Fruit fly (Drosophila melanogaster) whole organism, embryonic: ENCODE measurements around the gene Scgalpha.

Experiments
- Abd-B ChIP-seq: fragments of 200-800 bp; sonication (Bioruptor generic); optimal IDR thresholded peaks from 2 replicates; lab custom pipeline; 2018; ENCODE audit warnings: missing biosample characterization, mild to moderate bottlenecking, missing genetic modification characterization, moderate library complexity
- Atf-2 ChIP-seq: fragments of 200-800 bp; sonication (Bioruptor generic); optimal IDR thresholded peaks from 2 replicates; lab custom pipeline; 2016; ENCODE audit warnings: missing biosample characterization, missing genetic modification characterization
- Atf3 ChIP-seq: fragments of 200-800 bp; sonication (Bioruptor generic); optimal IDR thresholded peaks from 3 replicates; lab custom pipeline; 2016; ENCODE audit warnings: missing biosample characterization, missing genetic modification characterization
- B-H1 ChIP-seq: fragments of 200-800 bp; sonication (Bioruptor generic); IDR thresholded peaks from 3 replicates; pipeline ENCODE4 v1.3.6; 2022; ENCODE audit warnings: missing biosample characterization, missing genetic modification characterization
- Bgb ChIP-seq: fragments of 200-800 bp; sonication (Bioruptor generic); IDR thresholded peaks from 2 replicates; pipeline ENCODE4 v1.3.6; 2022; ENCODE audit warnings: missing biosample characterization, missing genetic modification characterization; ENCODE audit not compliant: partially characterized antibody
- C15 ChIP-seq: fragments of 200-800 bp; sonication (Bioruptor generic); IDR thresholded peaks from 3 replicates; pipeline ENCODE4 v1.3.6; 2022; ENCODE audit warnings: missing biosample characterization, missing genetic modification characterization
- CG10147 ChIP-seq: fragments of 200-800 bp; sonication (Bioruptor generic); optimal IDR thresholded peaks from 2 replicates; lab custom pipeline; 2019; ENCODE audit warnings: missing biosample characterization, mild to moderate bottlenecking, missing genetic modification characterization, moderate library complexity
- CG10209 ChIP-seq: fragments of 200-800 bp; sonication (Bioruptor generic); optimal IDR thresholded peaks from 3 replicates; lab custom pipeline; 2017; ENCODE audit warnings: missing biosample characterization, mild to moderate bottlenecking, missing genetic modification characterization, missing genetic modification reagents
- CG11247 ChIP-seq: fragments of 200-800 bp; sonication (Bioruptor generic); IDR thresholded peaks from 2 replicates; pipeline ENCODE4 v1.3.6; 2022; ENCODE audit warnings: missing biosample characterization, missing genetic modification characterization
- CG12744 ChIP-seq: fragments of 200-800 bp; sonication (Bioruptor generic); optimal IDR thresholded peaks from 2 replicates; lab custom pipeline; 2016; ENCODE audit warnings: missing biosample characterization, missing genetic modification characterization
- CG13296 ChIP-seq: fragments of 200-800 bp; sonication (Bioruptor generic); optimal IDR thresholded peaks from 3 replicates; lab custom pipeline; 2018; ENCODE audit warnings: missing biosample characterization, mild to moderate bottlenecking, missing genetic modification characterization
- CG1602 ChIP-seq: fragments of 200-800 bp; sonication (Bioruptor generic); optimal IDR thresholded peaks from 3 replicates; lab custom pipeline; 2016; ENCODE audit warnings: missing biosample characterization, missing genetic modification characterization
- CG18262 ChIP-seq: fragments of 200-800 bp; optimal IDR thresholded peaks from 3 replicates; lab custom pipeline; 2019; ENCODE audit warnings: missing biosample characterization, mild to moderate bottlenecking, missing genetic modification characterization, moderate library complexity
- CG18764 ChIP-seq: fragments of 200-800 bp; sonication (Bioruptor generic); optimal IDR thresholded peaks from 3 replicates; lab custom pipeline; 2016; ENCODE audit warnings: missing biosample characterization, missing genetic modification characterization
- CG2712 ChIP-seq: fragments of 200-800 bp; optimal IDR thresholded peaks from 3 replicates; lab custom pipeline; 2019; ENCODE audit warnings: missing biosample characterization, mild to moderate bottlenecking, missing genetic modification characterization, moderate library complexity
- CG31224 ChIP-seq: fragments of 200-800 bp; sonication (Bioruptor generic); IDR thresholded peaks from 2 replicates; pipeline ENCODE4 v1.3.6; 2022; ENCODE audit warnings: missing biosample characterization, missing genetic modification characterization
- CG33557 ChIP-seq: fragments of 200-800 bp; sonication (Bioruptor generic); optimal IDR thresholded peaks from 2 replicates; lab custom pipeline; 2019; ENCODE audit warnings: missing biosample characterization, mild to moderate bottlenecking, missing genetic modification characterization, moderate library complexity
- CG3847 ChIP-seq: fragments of 200-800 bp; sonication (Bioruptor generic); IDR thresholded peaks from 2 replicates; pipeline ENCODE4 v1.3.6; 2022; ENCODE audit warnings: missing biosample characterization, missing genetic modification characterization
- CG7556 ChIP-seq: fragments of 200-800 bp; sonication (Bioruptor generic); optimal IDR thresholded peaks from 2 replicates; lab custom pipeline; 2017; ENCODE audit warnings: missing biosample characterization, mild to moderate bottlenecking, missing genetic modification characterization
- CG7745 ChIP-seq: fragments of 200-800 bp; sonication (Bioruptor generic); optimal IDR thresholded peaks from 2 replicates; lab custom pipeline; 2018; ENCODE audit warnings: missing biosample characterization, mild to moderate bottlenecking, missing genetic modification characterization, moderate library complexity
- CG9609 ChIP-seq: fragments of 200-800 bp; sonication (Bioruptor generic); optimal IDR thresholded peaks from 3 replicates; lab custom pipeline; 2016; ENCODE audit warnings: missing biosample characterization, missing genetic modification characterization
- CG9797 ChIP-seq: fragments of 200-800 bp; sonication (Bioruptor generic); optimal IDR thresholded peaks from 3 replicates; lab custom pipeline; 2018; ENCODE audit warnings: missing biosample characterization, mild to moderate bottlenecking, missing genetic modification characterization
- Chrac-16 ChIP-seq: fragments of 200-800 bp; sonication (Bioruptor generic); optimal IDR thresholded peaks from 3 replicates; lab custom pipeline; 2016; ENCODE audit warnings: missing biosample characterization, missing genetic modification characterization
- D19A ChIP-seq: fragments of 200-800 bp; optimal IDR thresholded peaks from 3 replicates; lab custom pipeline; 2019; ENCODE audit warnings: missing biosample characterization, mild to moderate bottlenecking, missing genetic modification characterization, moderate library complexity
- Drgx ChIP-seq: fragments of 200-800 bp; sonication (Bioruptor generic); IDR thresholded peaks from 2 replicates; pipeline ENCODE4 v1.3.6; 2022; ENCODE audit warnings: missing biosample characterization, missing genetic modification characterization
- E2f1 ChIP-seq: fragments of 200-800 bp; sonication (Bioruptor generic); IDR thresholded peaks from 2 replicates; pipeline ENCODE4 v1.3.6; 2022; ENCODE audit warnings: missing biosample characterization, missing genetic modification characterization
- E2f2 ChIP-seq: fragments of 200-800 bp; sonication (Bioruptor generic); IDR thresholded peaks from 2 replicates; pipeline ENCODE4 v1.3.6; 2022; ENCODE audit warnings: missing biosample characterization, missing genetic modification characterization
- Elba2 ChIP-seq: fragments of 200-800 bp; sonication (Bioruptor generic); optimal IDR thresholded peaks from 3 replicates; lab custom pipeline; 2016; ENCODE audit warnings: missing biosample characterization, missing genetic modification characterization
- HmgZ ChIP-seq: fragments of 200-800 bp; sonication (Bioruptor generic); optimal IDR thresholded peaks from 2 replicates; lab custom pipeline; 2018; ENCODE audit warnings: missing biosample characterization, mild to moderate bottlenecking, missing genetic modification characterization
- Meics ChIP-seq: fragments of 200-800 bp; sonication (Bioruptor generic); optimal IDR thresholded peaks from 2 replicates; lab custom pipeline; 2017; ENCODE audit warnings: missing biosample characterization, mild to moderate bottlenecking, missing genetic modification characterization
- Mes4 ChIP-seq: fragments of 200-800 bp; sonication (Bioruptor generic); optimal IDR thresholded peaks from 2 replicates; lab custom pipeline; 2016; ENCODE audit warnings: missing biosample characterization, missing genetic modification characterization
- Myb ChIP-seq: fragments of 200-800 bp; sonication (Bioruptor generic); optimal IDR thresholded peaks from 2 replicates; lab custom pipeline; 2016; ENCODE audit warnings: missing biosample characterization, missing genetic modification characterization
- Oli ChIP-seq: fragments of 200-800 bp; sonication (Bioruptor generic); optimal IDR thresholded peaks from 2 replicates; lab custom pipeline; 2018; ENCODE audit warnings: missing biosample characterization, mild to moderate bottlenecking, missing genetic modification characterization, moderate library complexity
- Spps ChIP-seq: fragments of 200-800 bp; sonication (Bioruptor generic); optimal IDR thresholded peaks from 2 replicates; lab custom pipeline; 2018; ENCODE audit warnings: missing biosample characterization, mild to moderate bottlenecking, missing genetic modification characterization
- Sry-δ ChIP-seq: fragments of 200-800 bp; sonication (Bioruptor generic); optimal IDR thresholded peaks from 2 replicates; lab custom pipeline; 2016; ENCODE audit warnings: missing biosample characterization, missing genetic modification characterization
- Trl ChIP-seq, 3 experiments: fragments of >200 bp in 2 of 3; fragments of 200-800 bp in 1 of 3; sonication (Bioruptor generic) in 1 of 3; optimal IDR thresholded peaks; 2 replicates in 1 of 3; 3 replicates in 2 of 3; lab custom pipeline; 2016 to 2017; ENCODE audit warnings: missing biosample characterization in 1 of 3, missing genetic modification characterization in 1 of 3
- Xbp1 ChIP-seq: fragments of 200-800 bp; sonication (Bioruptor generic); optimal IDR thresholded peaks from 3 replicates; lab custom pipeline; 2016; ENCODE audit warnings: missing biosample characterization, mild to moderate bottlenecking, missing genetic modification characterization
- aop ChIP-seq: fragments of 200-800 bp; sonication (Bioruptor generic); IDR thresholded peaks from 2 replicates; pipeline ENCODE4 v1.3.6; 2022; ENCODE audit warnings: missing biosample characterization, missing genetic modification characterization
- bcd ChIP-seq: fragments of 200-800 bp; sonication (Bioruptor generic); optimal IDR thresholded peaks from 2 replicates; lab custom pipeline; 2017; ENCODE audit warnings: missing biosample characterization, mild to moderate bottlenecking, missing genetic modification characterization
- br ChIP-seq: fragments of >200 bp; optimal IDR thresholded peaks from 2 replicates; lab custom pipeline; 2017
- cato ChIP-seq: fragments of 200-800 bp; sonication (Bioruptor generic); optimal IDR thresholded peaks from 2 replicates; lab custom pipeline; 2016; ENCODE audit warnings: missing biosample characterization, missing genetic modification characterization, borderline replicate concordance
- corto ChIP-seq: fragments of 200-800 bp; sonication (Bioruptor generic); optimal IDR thresholded peaks from 2 replicates; lab custom pipeline; 2016; ENCODE audit warnings: missing biosample characterization, mild to moderate bottlenecking, missing genetic modification characterization, moderate library complexity
- gcm ChIP-seq: fragments of 200-800 bp; sonication (Bioruptor generic); optimal IDR thresholded peaks from 2 replicates; lab custom pipeline; 2019; ENCODE audit warnings: missing biosample characterization, mild to moderate bottlenecking, missing genetic modification characterization, moderate library complexity
- gem ChIP-seq: fragments of 200-800 bp; sonication (Bioruptor generic); optimal IDR thresholded peaks from 2 replicates; lab custom pipeline; 2019; ENCODE audit warnings: missing biosample characterization, mild to moderate bottlenecking, missing genetic modification characterization, moderate library complexity
- insv ChIP-seq, 2 experiments: fragments of 200-800 bp; sonication (Bioruptor generic); optimal IDR thresholded peaks; 3 replicates each; lab custom pipeline; 2016 to 2018; ENCODE audit warnings: missing biosample characterization in 2 of 2, missing genetic modification characterization in 2 of 2
- jumu ChIP-seq: fragments of 200-800 bp; sonication (Bioruptor generic); optimal IDR thresholded peaks from 3 replicates; lab custom pipeline; 2016; ENCODE audit warnings: missing biosample characterization, missing genetic modification characterization
- lov ChIP-seq, 2 experiments: fragments of 200-800 bp in 1 of 2; fragments of >200 bp in 1 of 2; sonication (Bioruptor generic) in 1 of 2; IDR thresholded peaks in 1 of 2; optimal IDR thresholded peaks in 1 of 2; 2 replicates in 1 of 2; 3 replicates in 1 of 2; pipeline versions ENCODE4 v1.3.6 to Lab custom; 2017 to 2022; ENCODE audit warnings: missing biosample characterization in 1 of 2, missing genetic modification characterization in 1 of 2
- onecut ChIP-seq: fragments of 200-800 bp; sonication (Bioruptor generic); IDR thresholded peaks from 2 replicates; pipeline ENCODE4 v1.3.6; 2022; ENCODE audit warnings: missing biosample characterization, missing genetic modification characterization
- row ChIP-seq: fragments of 200-800 bp; sonication (Bioruptor generic); IDR thresholded peaks from 3 replicates; pipeline ENCODE4 v1.3.6; 2022; ENCODE audit warnings: missing biosample characterization, missing genetic modification characterization
- slp2 ChIP-seq: fragments of 200-800 bp; sonication (Bioruptor generic); optimal IDR thresholded peaks from 2 replicates; lab custom pipeline; 2016; ENCODE audit warnings: missing biosample characterization, missing genetic modification characterization
- tgo ChIP-seq: fragments of 200-800 bp; sonication (Bioruptor generic); IDR thresholded peaks from 3 replicates; pipeline ENCODE4 v1.3.6; 2022; ENCODE audit warnings: missing biosample characterization, missing genetic modification characterization

Gene Scgalpha

DNA sequence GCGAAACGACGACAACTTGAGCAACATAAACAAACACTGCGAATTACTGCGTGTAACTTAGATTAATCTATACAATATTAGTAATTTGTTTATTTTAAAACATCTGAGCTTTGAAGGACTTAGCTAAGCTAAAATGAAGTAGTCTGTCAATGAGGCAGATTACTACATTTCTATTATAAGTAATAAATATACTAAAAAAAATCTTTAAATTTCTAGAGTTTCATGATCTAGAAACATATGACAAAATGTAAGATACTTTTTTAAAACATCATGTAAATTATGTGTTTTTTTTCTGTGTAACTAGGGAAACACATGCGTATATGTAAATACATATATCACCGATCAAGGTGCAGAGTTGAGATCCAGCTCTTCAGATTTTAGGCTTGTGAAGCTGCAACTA, 37.1 kb upstream of the Scgalpha start (continued):
- TF ChIP-seq gem (peak; percentile 86), Drgx (peak; percentile 86), E2f2 (GFP tag; lab: Robert Waterston, UW) (peak; percentile 19; the same call in 1 of the 2 replicates), Xbp1 (GFP tag; lab: Kevin White, UChicago) (peak; percentile 64), Atf-2 (GFP tag; lab: Kevin White, UChicago) (no peak), jumu (no peak), Mes4 (GFP tag; lab: Kevin White, UChicago) (no peak), CG3847 (GFP tag; lab: Robert Waterston, UW) (peak; percentile 37; the same call in 1 of the 2 replicates), CG7745 (tag; lab: Kevin White, UChicago) (no peak), Meics (GFP tag; lab: Kevin White, UChicago) (peak; percentile 68), CG12744 (GFP tag; lab: Kevin White, UChicago) (no peak), insv (GFP tag; optimal IDR thresholded peaks at IDR 0.05; lab: Kevin White, UChicago) (no peak), bcd (GFP tag; lab: Kevin White, UChicago) (peak; percentile 46), lov (optimal IDR thresholded peaks at IDR 0.05; lab: Kevin White, UChicago) (no peak), lov (GFP tag; IDR thresholded peaks at IDR 0.05; lab: Robert Waterston, UW) (no peak), CG13296 (peak; percentile 78), CG33557 (GFP tag; lab: Kevin White, UChicago) (no peak), B-H1 (peak; percentile 36; the same call in 1 of the 3 replicates), br (lab: Kevin White, UChicago) (no peak), CG18764 (GFP tag; lab: Kevin White, UChicago) (no peak), CG9609 (GFP tag; lab: Kevin White, UChicago) (no peak), corto (GFP tag; lab: Kevin White, UChicago) (no peak), Spps (no peak), row (GFP tag; lab: Robert Waterston, UW) (peak; percentile 73), Oli (tag; lab: Kevin White, UChicago) (peak; percentile 70), CG7556 (peak; percentile 73), onecut (GFP tag; lab: Robert Waterston, UW) (peak; percentile 47), Chrac-16 (GFP tag; lab: Kevin White, UChicago) (no peak), CG31224 (GFP tag; lab: Robert Waterston, UW) (no peak), Atf3 (no peak), C15 (GFP tag; lab: Robert Waterston, UW) (no peak), Abd-B (peak; percentile 41), CG11247 (GFP tag; lab: Robert Waterston, UW) (no peak), CG10147 (peak; percentile 58), E2f1 (peak; percentile 58; the same call in 1 of the 2 replicates), tgo (GFP tag; lab: Robert Waterston, UW) (peak; percentile 63; the same call in 2 of the 3 replicates), Elba2 (GFP tag; lab: Kevin White, UChicago) (no peak), D19A (tag; lab: Kevin White, UChicago) (peak; percentile 49), CG18262 (peak; percentile 61), CG9797 (GFP tag; lab: Kevin White, UChicago) (no peak), gcm (GFP tag; lab: Kevin White, UChicago) (peak; percentile 71), Trl (optimal IDR thresholded peaks at IDR 0.05; lab: Kevin White, UChicago) (no peak), Trl (GFP tag; optimal IDR thresholded peaks at IDR 0.05; lab: Kevin White, UChicago) (no peak), Sry-δ (GFP tag; lab: Kevin White, UChicago) (no peak), CG10209 (GFP tag; lab: Kevin White, UChicago) (peak; percentile 38), slp2 (GFP tag; lab: Kevin White, UChicago) (no peak), Bgb (GFP tag; lab: Robert Waterston, UW) (no peak), HmgZ (tag; lab: Kevin White, UChicago) (peak; percentile 9), aop (GFP tag; lab: Robert Waterston, UW) (no peak), Myb (GFP tag; lab: Kevin White, UChicago) (no peak), CG1602 (GFP tag; lab: Kevin White, UChicago) (peak; percentile 17), CG2712 (tag; lab: Kevin White, UChicago) (peak; percentile 73), cato (no peak)
